Fruit fly (Drosophila melanogaster): ENCODE measurements around the gene CG2444.

DNA sequence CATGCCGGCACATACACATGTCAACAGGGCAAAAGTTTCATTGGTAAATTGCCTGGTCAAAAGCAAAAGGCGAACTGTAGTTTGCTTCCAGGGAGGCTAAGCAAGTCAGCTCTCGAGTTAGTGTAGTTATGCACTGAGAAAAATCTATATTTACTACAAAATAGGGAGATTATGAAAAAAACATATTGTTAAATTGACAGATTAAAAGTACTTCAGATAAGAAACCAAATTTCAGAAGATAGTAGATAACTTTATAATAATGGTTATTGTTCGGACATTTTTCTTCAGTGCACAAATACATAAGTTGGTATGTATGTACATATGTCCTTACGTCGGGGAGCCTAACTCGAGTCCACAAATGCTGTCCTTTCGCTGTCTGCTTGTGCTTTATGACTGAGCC is 48.0 kb downstream of the CG2444 start:
- TF ChIP-seq br (GFP tag; optimal IDR thresholded peaks at IDR 0.05) (no peak), fru (GFP tag; optimal IDR thresholded peaks at IDR 0.05) (peak; percentile 41), pan (optimal IDR thresholded peaks at IDR 0.05) (no peak), Dfd (GFP tag; optimal IDR thresholded peaks at IDR 0.05) (no peak), h (GFP tag; optimal IDR thresholded peaks at IDR 0.05) (peak; percentile 23), Vsx2 (GFP tag; optimal IDR thresholded peaks at IDR 0.05; ENCODE audit: partially characterized antibody) (no peak), dmrt93B (GFP tag; optimal IDR thresholded peaks at IDR 0.05) (no peak), rgr (GFP tag; optimal IDR thresholded peaks at IDR 0.05) (no peak), psq (GFP tag; optimal IDR thresholded peaks at IDR 0.05) (peak; percentile 8), foxo (GFP tag; optimal IDR thresholded peaks at IDR 0.05) (peak in 1 of 2 experiments; percentile 16), OdsH (GFP tag; optimal IDR thresholded peaks at IDR 0.05) (peak; percentile 15), Mio (GFP tag; optimal IDR thresholded peaks at IDR 0.05) (no peak), Hr83 (GFP tag; optimal IDR thresholded peaks at IDR 0.05; ENCODE audit: poor library complexity, severe bottlenecking) (no peak)

Measured in whole organism, wandering third instar larva.